Fruit fly (Drosophila melanogaster): ENCODE results near the gene f.

f gene

dm6 chrX:17308211-17308610 is 75.5 kb downstream of the f start:
- TF ChIP-seq fd96Cb (tag; optimal IDR thresholded peaks at IDR 0.05) (peak; percentile 15), CG2712 (tag; optimal IDR thresholded peaks at IDR 0.05) (peak; percentile 46), HLH3B (GFP tag; IDR thresholded peaks at IDR 0.05) (no peak), lmd (GFP tag; IDR thresholded peaks at IDR 0.05) (no peak), Deaf1 (tag; optimal IDR thresholded peaks at IDR 0.05) (no peak), E2f2 (GFP tag; IDR thresholded peaks at IDR 0.05) (no peak), CG11560 (tag; IDR thresholded peaks at IDR 0.05) (no peak), HLH4C (GFP tag; IDR thresholded peaks at IDR 0.05; ENCODE audit: partially characterized antibody) (no peak), CG42726 (GFP tag; IDR thresholded peaks at IDR 0.05; ENCODE audit: partially characterized antibody) (no peak), CG12659 (GFP tag; optimal IDR thresholded peaks at IDR 0.05) (no peak), CG4730 (GFP tag; IDR thresholded peaks at IDR 0.05) (no peak), Ptx1 (GFP tag; IDR thresholded peaks at IDR 0.05) (0 out of 2 replicates have a peak, but pooled peaks have one; percentile 8), CG17359 (tag; optimal IDR thresholded peaks at IDR 0.05) (no peak), wdn (GFP tag; IDR thresholded peaks at IDR 0.05) (no peak), HLHmδ (GFP tag; optimal IDR thresholded peaks at IDR 0.05) (no peak), phol (tag; optimal IDR thresholded peaks at IDR 0.05) (peak; percentile 55), CoRest (tag; optimal IDR thresholded peaks at IDR 0.05) (peak; percentile 15), hkb (optimal IDR thresholded peaks at IDR 0.05) (no peak), hkb (GFP tag; IDR thresholded peaks at IDR 0.05) (0 out of 2 replicates have a peak, but pooled peaks have one; percentile 12), CG18262 (tag; optimal IDR thresholded peaks at IDR 0.05) (peak; percentile 53), CG13424 (tag; optimal IDR thresholded peaks at IDR 0.05) (peak; percentile 17), jumu (GFP tag; optimal IDR thresholded peaks at IDR 0.05) (no peak), ara (GFP tag; IDR thresholded peaks at IDR 0.05) (no peak), PHDP (tag; optimal IDR thresholded peaks at IDR 0.05) (no peak), Atf6 (GFP tag; IDR thresholded peaks at IDR 0.05) (no peak), Eip74EF (GFP tag; optimal IDR thresholded peaks at IDR 0.05) (no peak), Chrac-16 (GFP tag; optimal IDR thresholded peaks at IDR 0.05) (no peak), CG17361 (GFP tag; IDR thresholded peaks at IDR 0.05) (peak; percentile 63; the same call in 2 of the 3 replicates), CG12236 (GFP tag; optimal IDR thresholded peaks at IDR 0.05) (no peak), fu2 (GFP tag; optimal IDR thresholded peaks at IDR 0.05) (no peak), CG17802 (tag; optimal IDR thresholded peaks at IDR 0.05) (no peak), HmgZ (tag; optimal IDR thresholded peaks at IDR 0.05) (no peak), Neu2 (GFP tag; optimal IDR thresholded peaks at IDR 0.05; ENCODE audit: borderline replicate concordance) (no peak), pros (GFP tag; optimal IDR thresholded peaks at IDR 0.05) (no peak), cas (GFP tag; IDR thresholded peaks at IDR 0.05) (no peak), CG11398 (GFP tag; optimal IDR thresholded peaks at IDR 0.05) (no peak), CG13296 (GFP tag; optimal IDR thresholded peaks at IDR 0.05) (no peak), CG8281 (tag; optimal IDR thresholded peaks at IDR 0.05) (no peak), crc (GFP tag; optimal IDR thresholded peaks at IDR 0.05) (no peak), Bdp1 (GFP tag; optimal IDR thresholded peaks at IDR 0.05) (no peak), lov (optimal IDR thresholded peaks at IDR 0.05) (no peak), lov (GFP tag; IDR thresholded peaks at IDR 0.05) (no peak), sens (GFP tag) (peak; percentile 53), wek (GFP tag; optimal IDR thresholded peaks at IDR 0.05) (no peak), Sox102F (GFP tag; optimal IDR thresholded peaks at IDR 0.05) (peak; percentile 37), C15 (GFP tag; IDR thresholded peaks at IDR 0.05) (no peak), nmo (GFP tag; optimal IDR thresholded peaks at IDR 0.05) (peak; percentile 35), CG34422 (GFP tag; IDR thresholded peaks at IDR 0.05) (no peak), gsb (GFP tag; IDR thresholded peaks at IDR 0.05) (no peak), CG14710 (tag; optimal IDR thresholded peaks at IDR 0.05) (peak; percentile 22), CG10979 (tag; optimal IDR thresholded peaks at IDR 0.05) (peak; percentile 46), hth (optimal IDR thresholded peaks at IDR 0.05) (no peak)

All from whole organism, embryonic.